Worm (Caenorhabditis elegans) whole organism, L3 larva: ENCODE data around the gene Y42A5A.5.

Source experiments
- aly-2 ChIP-seq: fragments of 150-350 bp; optimal IDR thresholded peaks from 2 replicates; lab custom pipeline; 2014; ENCODE audit warnings: missing biosample characterization, missing genetic modification characterization
- ama-1 ChIP-seq: fragments of 150-350 bp; optimal IDR thresholded peaks from 2 replicates; lab custom pipeline; 2018
- elt-2 ChIP-seq: sonication (generic microtip); optimal IDR thresholded peaks from 2 replicates; lab custom pipeline; 2016; ENCODE audit warnings: missing genetic modification reagents, mild to moderate bottlenecking, missing genetic modification characterization, missing compliant biosample characterization
- eor-1 ChIP-seq, 2 experiments: fragments of 150-350 bp; optimal IDR thresholded peaks; 2 replicates each; lab custom pipeline; 2014 to 2018; ENCODE audit warnings: missing biosample characterization in 2 of 2, missing genetic modification characterization in 2 of 2
- fkh-10 ChIP-seq: sonication (generic microtip); optimal IDR thresholded peaks from 2 replicates; lab custom pipeline; 2017; ENCODE audit warnings: missing biosample characterization, missing genetic modification reagents, missing genetic modification characterization
- jun-1 ChIP-seq: fragments of 150-350 bp; optimal IDR thresholded peaks from 2 replicates; lab custom pipeline; 2014; ENCODE audit warnings: missing biosample characterization, missing genetic modification reagents, missing genetic modification characterization
- lin-15B ChIP-seq: fragments of 150-350 bp; optimal IDR thresholded peaks from 2 replicates; lab custom pipeline; 2014; ENCODE audit warnings: missing biosample characterization, missing genetic modification characterization
- lin-39 ChIP-seq: fragments of 150-350 bp; optimal IDR thresholded peaks from 2 replicates; lab custom pipeline; 2018; ENCODE audit warnings: missing biosample characterization, missing genetic modification reagents, missing genetic modification characterization
- lsy-12 ChIP-seq: sonication (generic microtip); optimal IDR thresholded peaks from 2 replicates; lab custom pipeline; 2016; ENCODE audit warnings: mild to moderate bottlenecking, missing genetic modification characterization, missing compliant biosample characterization
- nhr-12 ChIP-seq: fragments of 150-350 bp; optimal IDR thresholded peaks from 2 replicates; lab custom pipeline; 2014; ENCODE audit warnings: missing biosample characterization, missing genetic modification characterization
- nhr-77 ChIP-seq: fragments of 150-350 bp; optimal IDR thresholded peaks from 2 replicates; lab custom pipeline; 2014; ENCODE audit warnings: missing biosample characterization, missing genetic modification characterization
- snpc-4 ChIP-seq: fragments of 150-350 bp; optimal IDR thresholded peaks from 2 replicates; lab custom pipeline; 2014; ENCODE audit warnings: missing biosample characterization, missing genetic modification characterization
- unc-62 ChIP-seq: fragments of 150-350 bp; sonication (generic microtip); optimal IDR thresholded peaks from 4 replicates; lab custom pipeline; 2014; ENCODE audit warnings: missing biosample characterization, missing genetic modification reagents, missing genetic modification characterization
- zag-1 ChIP-seq: fragments of 150-350 bp; optimal IDR thresholded peaks from 2 replicates; lab custom pipeline; 2014; ENCODE audit warnings: missing biosample characterization, missing genetic modification characterization

- TF ChIP-seq eor-1 (tag; optimal IDR thresholded peaks at IDR 0.05; lab: Kevin White, UChicago) (no peak), fkh-10 (GFP tag; lab: Kevin White, UChicago) (no peak), elt-2 (tag; lab: Kevin White, UChicago) (no peak), nhr-12 (no peak), zag-1 (tag; lab: Kevin White, UChicago) (no peak), lsy-12 (tag; lab: Kevin White, UChicago) (no peak), lin-15B (tag; lab: Kevin White, UChicago) (peak; percentile 7), nhr-77 (tag; lab: Kevin White, UChicago) (no peak), unc-62 (GFP tag; lab: Kevin White, UChicago) (no peak), aly-2 (no peak), ama-1 (lab: Kevin White, UChicago) (peak; percentile 75), snpc-4 (no peak), jun-1 (tag; lab: Kevin White, UChicago) (no peak), lin-39 (tag; lab: Kevin White, UChicago) (no peak)
These were observed 27.1 kb downstream of the Y42A5A.5 start for ce11 chrV:11082475-11082874.
